Worm (Caenorhabditis elegans) whole organism, early embryonic: ENCODE results near the gene rrsr-1.

Experiments used
- B0310.2 ChIP-seq: sonication (generic microtip); optimal IDR thresholded peaks from 2 replicates; lab custom pipeline; 2016; ENCODE audit warnings: mild to moderate bottlenecking, missing genetic modification characterization, missing compliant biosample characterization
- F13C5.2 ChIP-seq: sonication (generic microtip); optimal IDR thresholded peaks from 2 replicates; lab custom pipeline; 2017; ENCODE audit warnings: mild to moderate bottlenecking, missing genetic modification characterization, inconsistent platforms, missing compliant biosample characterization
- ama-1 ChIP-seq: fragments of 150-350 bp; optimal IDR thresholded peaks from 2 replicates; lab custom pipeline; 2014
- ceh-36 ChIP-seq: sonication (generic microtip); optimal IDR thresholded peaks from 2 replicates; lab custom pipeline; 2016; ENCODE audit warnings: missing genetic modification characterization, inconsistent platforms, missing compliant biosample characterization
- ets-7 ChIP-seq: sonication (generic microtip); optimal IDR thresholded peaks from 2 replicates; lab custom pipeline; 2016; ENCODE audit warnings: missing genotype, missing genetic modification characterization, missing compliant biosample characterization
- flt-1 ChIP-seq: fragments of 200-800 bp; sonication (Bioruptor generic); IDR thresholded peaks from 2 replicates; pipeline ENCODE4 v1.3.6; 2022; ENCODE audit warnings: missing genetic modification characterization, missing compliant biosample characterization
- hmbx-1 ChIP-seq: sonication (generic microtip); optimal IDR thresholded peaks from 2 replicates; lab custom pipeline; 2016; ENCODE audit warnings: mild to moderate bottlenecking, missing genetic modification characterization, missing compliant biosample characterization
- hmg-4 ChIP-seq: fragments of 200-800 bp; sonication (Bioruptor generic); optimal IDR thresholded peaks from 2 replicates; lab custom pipeline; 2018; ENCODE audit warnings: mild to moderate bottlenecking, missing genetic modification characterization, missing compliant biosample characterization
- pes-1 ChIP-seq: fragments of 200-800 bp; sonication (Bioruptor generic); IDR thresholded peaks from 2 replicates; pipeline ENCODE4 v1.3.6; 2022; ENCODE audit warnings: missing genetic modification reagents, missing genetic modification characterization, missing compliant biosample characterization
- scrt-1 ChIP-seq: fragments of 200-800 bp; sonication (Bioruptor generic); IDR thresholded peaks from 2 replicates; pipeline ENCODE4 v1.3.6; 2022; ENCODE audit warnings: missing genetic modification characterization, missing compliant biosample characterization
- tbx-37 ChIP-seq: fragments of 200-800 bp; sonication (Bioruptor generic); conservative IDR thresholded peaks from 2 replicates; pipeline ENCODE4 v1.3.6; 2022; ENCODE audit warnings: missing genetic modification reagents, missing genetic modification characterization, missing compliant biosample characterization
- tra-4 ChIP-seq: sonication (generic microtip); optimal IDR thresholded peaks from 2 replicates; lab custom pipeline; 2017; ENCODE audit warnings: missing genetic modification characterization, missing compliant biosample characterization

- no peak for TF ChIP-seq flt-1
- no peak for TF ChIP-seq scrt-1 (GFP tag; lab: Robert Waterston, UW)
- no peak for TF ChIP-seq pes-1 (GFP tag; lab: Robert Waterston, UW)
- TF ChIP-seq ama-1 (lab: Kevin White, UChicago) = no peak
- TF ChIP-seq ceh-36 (tag; lab: Kevin White, UChicago) = no peak
- no peak for TF ChIP-seq ets-7
- TF ChIP-seq hmg-4 (GFP tag; lab: Kevin White, UChicago) = no peak
- no peak for TF ChIP-seq hmbx-1 (tag; lab: Kevin White, UChicago)
- no peak for TF ChIP-seq tra-4
- TF ChIP-seq tbx-37 (GFP tag; lab: Robert Waterston, UW) = no peak
- TF ChIP-seq F13C5.2 = no peak
- TF ChIP-seq B0310.2 = no peak
Measured at ce11 chrV:14380242-14380641, 44.6 kb downstream of the rrsr-1 start.
